Fruit fly (Drosophila melanogaster): ENCODE data around the gene Nprl2.

Nprl2 gene

DNA sequence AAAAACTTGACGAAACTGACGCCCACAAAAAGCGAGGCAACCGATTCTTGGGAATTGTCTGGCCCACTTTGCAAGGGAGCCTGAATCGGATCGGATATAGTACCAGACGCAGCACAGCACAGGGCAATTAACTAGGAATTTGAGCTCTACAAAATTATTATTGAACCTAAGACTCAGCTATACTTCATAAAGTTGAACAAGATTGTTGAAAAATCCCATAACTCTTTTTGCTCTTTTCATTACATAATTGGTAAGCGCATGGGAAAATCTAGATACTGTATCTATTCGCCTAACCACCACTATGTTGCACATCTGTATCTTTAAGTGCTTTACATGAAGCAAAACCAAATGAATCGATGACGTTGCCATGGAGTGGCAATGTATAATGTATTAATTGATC, 51.1 kb downstream of the Nprl2 start (continued):
- TF ChIP-seq pum (GFP tag; optimal IDR thresholded peaks at IDR 0.05), result peak; percentile 65
- TF ChIP-seq CG13123 (GFP tag; optimal IDR thresholded peaks at IDR 0.05), result peak; percentile 13
- TF ChIP-seq tll (GFP tag; optimal IDR thresholded peaks at IDR 0.05), result no peak
- peak; percentile 79 for TF ChIP-seq Hr3 (GFP tag; optimal IDR thresholded peaks at IDR 0.05)
- peak; percentile 64 for TF ChIP-seq Atf-2 (GFP tag; optimal IDR thresholded peaks at IDR 0.05)
- TF ChIP-seq unpg (GFP tag; optimal IDR thresholded peaks at IDR 0.05), result peak; percentile 83
- no peak for TF ChIP-seq MESR4 (GFP tag; optimal IDR thresholded peaks at IDR 0.05)
- no peak for TF ChIP-seq dati (GFP tag; IDR thresholded peaks at IDR 0.05)
- TF ChIP-seq CG2712 (tag; optimal IDR thresholded peaks at IDR 0.05), result peak; percentile 80
- no peak for TF ChIP-seq CG9797 (GFP tag; optimal IDR thresholded peaks at IDR 0.05)
- no peak for TF ChIP-seq Hr39 (optimal IDR thresholded peaks at IDR 0.05)
- no peak for TF ChIP-seq CG7928 (GFP tag; optimal IDR thresholded peaks at IDR 0.05)
- peak; percentile 88 for TF ChIP-seq dmrt99B (tag; optimal IDR thresholded peaks at IDR 0.05)
- peak; percentile 80 for TF ChIP-seq Camta (GFP tag; optimal IDR thresholded peaks at IDR 0.05)
- TF ChIP-seq CG2129 (GFP tag; IDR thresholded peaks at IDR 0.05; ENCODE audit: partially characterized antibody), result no peak
- peak; percentile 65 for TF ChIP-seq CG4707 (GFP tag; optimal IDR thresholded peaks at IDR 0.05)
- TF ChIP-seq CG1233 (GFP tag; optimal IDR thresholded peaks at IDR 0.05), result peak; percentile 50
- peak; percentile 57 for TF ChIP-seq Abd-B (GFP tag; optimal IDR thresholded peaks at IDR 0.05)
- no peak for TF ChIP-seq br (optimal IDR thresholded peaks at IDR 0.05)
- no peak for TF ChIP-seq CkIIα-i1 (GFP tag; IDR thresholded peaks at IDR 0.05)
- TF ChIP-seq CG7786 (GFP tag; optimal IDR thresholded peaks at IDR 0.05), result peak; percentile 53
- TF ChIP-seq CG12769 (tag; optimal IDR thresholded peaks at IDR 0.05), result peak; percentile 78
- TF ChIP-seq ATbp (GFP tag; optimal IDR thresholded peaks at IDR 0.05), result peak; percentile 87
- TF ChIP-seq fd64A (GFP tag; optimal IDR thresholded peaks at IDR 0.05), result peak; percentile 57
- TF ChIP-seq lov (optimal IDR thresholded peaks at IDR 0.05), result no peak
- TF ChIP-seq lov (GFP tag; IDR thresholded peaks at IDR 0.05), result peak; percentile 67; the same call in 2 of the 3 replicates
- TF ChIP-seq CG10543 (GFP tag; optimal IDR thresholded peaks at IDR 0.05), result peak; percentile 14
- TF ChIP-seq CG7987 (GFP tag; optimal IDR thresholded peaks at IDR 0.05), result no peak
- TF ChIP-seq D (optimal IDR thresholded peaks at IDR 0.05), result no peak
- peak; percentile 82 for TF ChIP-seq D (GFP tag; optimal IDR thresholded peaks at IDR 0.05)
- peak; percentile 73 for TF ChIP-seq ind (GFP tag; optimal IDR thresholded peaks at IDR 0.05)
- no peak for TF ChIP-seq crol (GFP tag; IDR thresholded peaks at IDR 0.05)
- peak; percentile 46; the same call in 2 of the 3 replicates for TF ChIP-seq B-H1 (GFP tag; IDR thresholded peaks at IDR 0.05)
- TF ChIP-seq hbn (GFP tag; IDR thresholded peaks at IDR 0.05; ENCODE audit: partially characterized antibody), result no peak
- TF ChIP-seq amos (GFP tag; IDR thresholded peaks at IDR 0.05; ENCODE audit: partially characterized antibody), result no peak
- TF ChIP-seq sob (GFP tag; IDR thresholded peaks at IDR 0.05), result peak; percentile 51
- peak; percentile 59; the same call in 1 of the 2 replicates for TF ChIP-seq sens-2 (GFP tag; IDR thresholded peaks at IDR 0.05)
- TF ChIP-seq eve (GFP tag; optimal IDR thresholded peaks at IDR 0.05), result peak in 1 of 2 experiments; percentile 90
- TF ChIP-seq ash1 (GFP tag; optimal IDR thresholded peaks at IDR 0.05), result no peak
- peak; percentile 55 for TF ChIP-seq CG1792 (GFP tag; optimal IDR thresholded peaks at IDR 0.05)
- no peak for TF ChIP-seq dan (GFP tag; IDR thresholded peaks at IDR 0.05)
- peak; percentile 81 for TF ChIP-seq dysf (GFP tag; IDR thresholded peaks at IDR 0.05)
- peak; percentile 58 for TF ChIP-seq CG4730 (GFP tag; IDR thresholded peaks at IDR 0.05)
- TF ChIP-seq CG13775 (GFP tag; optimal IDR thresholded peaks at IDR 0.05), result peak; percentile 18
- no peak for TF ChIP-seq CG2199 (GFP tag; IDR thresholded peaks at IDR 0.05)
- no peak for TF ChIP-seq gro (GFP tag; optimal IDR thresholded peaks at IDR 0.05)
- no peak for TF ChIP-seq CG31224 (GFP tag; IDR thresholded peaks at IDR 0.05)
- TF ChIP-seq run (tag; optimal IDR thresholded peaks at IDR 0.05), result peak; percentile 65
- TF ChIP-seq nom (GFP tag; optimal IDR thresholded peaks at IDR 0.05), result peak; percentile 64
- peak; percentile 63 for TF ChIP-seq CG1647 (GFP tag; optimal IDR thresholded peaks at IDR 0.05)
- TF ChIP-seq NC2α (GFP tag; optimal IDR thresholded peaks at IDR 0.05), result no peak
- TF ChIP-seq org-1 (GFP tag; optimal IDR thresholded peaks at IDR 0.05), result peak; percentile 66
